Worm (Caenorhabditis elegans) whole organism, L2 larva: Measurements from ENCODE around the gene clec-163.

Source experiments
- egl-27 ChIP-seq: sonication (generic microtip); optimal IDR thresholded peaks from 3 replicates; lab custom pipeline; 2017; ENCODE audit warnings: missing biosample characterization, missing genetic modification reagents, missing genetic modification characterization
- fos-1 ChIP-seq: fragments of 150-350 bp; optimal IDR thresholded peaks from 2 replicates; lab custom pipeline; 2014; ENCODE audit warnings: missing biosample characterization, missing genetic modification characterization
- nhr-237 ChIP-seq: fragments of 150-350 bp; optimal IDR thresholded peaks from 2 replicates; lab custom pipeline; 2014; ENCODE audit warnings: missing biosample characterization, missing genetic modification characterization
- nhr-25 ChIP-seq: fragments of 150-350 bp; sonication (generic microtip); optimal IDR thresholded peaks from 3 replicates; lab custom pipeline; 2014; ENCODE audit warnings: missing biosample characterization, missing genetic modification characterization
- unc-39 ChIP-seq: fragments of 150-350 bp; optimal IDR thresholded peaks from 2 replicates; lab custom pipeline; 2014; ENCODE audit warnings: missing biosample characterization, missing genetic modification characterization
- unc-62 ChIP-seq: fragments of 150-350 bp; optimal IDR thresholded peaks from 2 replicates; lab custom pipeline; 2014; ENCODE audit warnings: missing biosample characterization, missing genetic modification reagents, missing genetic modification characterization

DNA sequence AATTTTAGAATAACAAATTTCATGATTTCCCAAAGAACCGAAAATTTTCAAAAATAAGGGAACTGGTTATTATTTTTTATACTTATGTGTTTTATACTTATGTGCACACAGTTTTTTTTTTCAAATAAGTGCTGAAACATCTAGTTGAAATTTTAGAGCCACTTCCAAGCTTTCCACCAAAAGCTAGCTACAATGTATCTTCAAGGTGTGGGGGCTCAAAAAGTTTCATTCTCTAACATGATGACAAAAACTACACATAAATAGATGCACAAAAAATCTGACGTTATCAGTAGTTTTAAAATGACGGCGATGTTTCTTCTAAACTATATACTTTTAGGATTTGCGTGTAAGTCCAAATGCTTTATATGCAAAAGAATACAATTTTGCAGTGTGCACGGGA lies at the start of gene clec-163:
- no peak for TF ChIP-seq unc-62
- TF ChIP-seq unc-39 (tag; lab: Kevin White, UChicago) = no peak
- TF ChIP-seq fos-1 (tag; lab: Kevin White, UChicago) = no peak
- TF ChIP-seq egl-27 (tag; lab: Kevin White, UChicago) = no peak
- no peak for TF ChIP-seq nhr-25 (tag; lab: Kevin White, UChicago)
- TF ChIP-seq nhr-237 = no peak
